Fruit fly (Drosophila melanogaster) whole organism: Measurements from ENCODE around the gene CG9117.

Source experiments
- EcR ChIP-seq, 2 experiments: fragments of >200 bp; optimal IDR thresholded peaks; 2 replicates each; lab custom pipeline; 2017; ENCODE audit warnings: missing biosample characterization in 2 of 2, missing genetic modification characterization in 2 of 2, missing genetic modification reagents in 2 of 2
- pan ChIP-seq: fragments of >200 bp; optimal IDR thresholded peaks from 2 replicates; lab custom pipeline; 2017
- usp ChIP-seq: fragments of >200 bp; optimal IDR thresholded peaks from 2 replicates; lab custom pipeline; 2017; ENCODE audit warnings: missing biosample characterization, missing genetic modification characterization, mixed read lengths

- TF ChIP-seq usp (GFP tag; lab: Kevin White, UChicago) = no peak
- no peak for TF ChIP-seq EcR (GFP tag; optimal IDR thresholded peaks at IDR 0.05; lab: Kevin White, UChicago)
- no peak for TF ChIP-seq pan (lab: Kevin White, UChicago)
These were observed 7.8 kb upstream of the CG9117 start for dm6 chr2L:6045484-6045883.
